Fruit fly (Drosophila melanogaster) whole organism, embryonic: ENCODE results near the gene CG8281.

Experiments
- Adf1 ChIP-seq: fragments of 200-800 bp; sonication (Bioruptor generic); IDR thresholded peaks from 2 replicates; pipeline ENCODE4 v1.3.6; 2022; ENCODE audit warnings: missing biosample characterization, missing genetic modification characterization
- CG10267 ChIP-seq: fragments of 200-800 bp; sonication (Bioruptor generic); optimal IDR thresholded peaks from 2 replicates; lab custom pipeline; 2018; ENCODE audit warnings: missing biosample characterization, mild to moderate bottlenecking, missing genetic modification characterization, moderate library complexity
- CG10321 ChIP-seq: fragments of 200-800 bp; sonication (Bioruptor generic); IDR thresholded peaks from 2 replicates; pipeline ENCODE4 v1.3.6; 2022; ENCODE audit warnings: missing biosample characterization, missing genetic modification characterization
- CG11247 ChIP-seq: fragments of 200-800 bp; sonication (Bioruptor generic); IDR thresholded peaks from 2 replicates; pipeline ENCODE4 v1.3.6; 2022; ENCODE audit warnings: missing biosample characterization, missing genetic modification characterization
- CG11504 ChIP-seq: fragments of 200-800 bp; sonication (Bioruptor generic); optimal IDR thresholded peaks from 3 replicates; lab custom pipeline; 2019; ENCODE audit warnings: missing biosample characterization, mild to moderate bottlenecking, missing genetic modification characterization, moderate library complexity
- CG12391 ChIP-seq: fragments of 200-800 bp; sonication (Bioruptor generic); optimal IDR thresholded peaks from 3 replicates; lab custom pipeline; 2018; ENCODE audit warnings: missing biosample characterization, mild to moderate bottlenecking, missing genetic modification characterization, moderate library complexity
- CG15696 ChIP-seq: fragments of 200-800 bp; sonication (Bioruptor generic); optimal IDR thresholded peaks from 2 replicates; lab custom pipeline; 2019; ENCODE audit warnings: missing biosample characterization, mild to moderate bottlenecking, missing genetic modification characterization, moderate library complexity
- CG16779 ChIP-seq: fragments of 200-800 bp; sonication (Bioruptor generic); IDR thresholded peaks from 2 replicates; pipeline ENCODE4 v1.3.6; 2022; ENCODE audit warnings: missing biosample characterization, missing genetic modification characterization
- CG17361 ChIP-seq: fragments of 200-800 bp; sonication (Bioruptor generic); IDR thresholded peaks from 3 replicates; pipeline ENCODE4 v1.3.6; 2022; ENCODE audit warnings: missing biosample characterization, missing genetic modification characterization
- CG18599 ChIP-seq: fragments of 200-800 bp; sonication (Bioruptor generic); optimal IDR thresholded peaks from 3 replicates; lab custom pipeline; 2017; ENCODE audit warnings: missing biosample characterization, missing genetic modification characterization, mild to moderate bottlenecking, moderate library complexity, missing genetic modification reagents
- CG2116 ChIP-seq: fragments of 200-800 bp; sonication (Bioruptor generic); optimal IDR thresholded peaks from 3 replicates; lab custom pipeline; 2018; ENCODE audit warnings: missing biosample characterization, mild to moderate bottlenecking, missing genetic modification characterization
- CG2120 ChIP-seq: fragments of 200-800 bp; sonication (Bioruptor generic); optimal IDR thresholded peaks from 3 replicates; lab custom pipeline; 2016; ENCODE audit warnings: missing biosample characterization, missing genetic modification characterization
- CG2678 ChIP-seq: fragments of 200-800 bp; sonication (Bioruptor generic); optimal IDR thresholded peaks from 3 replicates; lab custom pipeline; 2019; ENCODE audit warnings: missing biosample characterization, mild to moderate bottlenecking, missing genetic modification characterization, moderate library complexity
- CG2712 ChIP-seq: fragments of 200-800 bp; optimal IDR thresholded peaks from 3 replicates; lab custom pipeline; 2019; ENCODE audit warnings: missing biosample characterization, mild to moderate bottlenecking, missing genetic modification characterization, moderate library complexity
- CG30403 ChIP-seq: fragments of 200-800 bp; sonication (Bioruptor generic); optimal IDR thresholded peaks from 3 replicates; lab custom pipeline; 2016; ENCODE audit warnings: missing biosample characterization, missing genetic modification characterization
- CG4360 ChIP-seq: fragments of 200-800 bp; sonication (Bioruptor generic); IDR thresholded peaks from 2 replicates; pipeline ENCODE4 v1.3.6; 2022; ENCODE audit warnings: missing biosample characterization, missing genetic modification characterization
- CG4707 ChIP-seq: fragments of 200-800 bp; sonication (Bioruptor generic); optimal IDR thresholded peaks from 2 replicates; lab custom pipeline; 2018; ENCODE audit warnings: missing biosample characterization, mild to moderate bottlenecking, missing genetic modification characterization, moderate library complexity
- CG6813 ChIP-seq: fragments of 200-800 bp; sonication (Bioruptor generic); optimal IDR thresholded peaks from 2 replicates; lab custom pipeline; 2017; ENCODE audit warnings: missing biosample characterization, missing genetic modification characterization, mild to moderate bottlenecking, moderate library complexity, missing genetic modification reagents
- CG7556 ChIP-seq: fragments of 200-800 bp; sonication (Bioruptor generic); optimal IDR thresholded peaks from 2 replicates; lab custom pipeline; 2017; ENCODE audit warnings: missing biosample characterization, mild to moderate bottlenecking, missing genetic modification characterization
- CG8089 ChIP-seq: fragments of 200-800 bp; sonication (Bioruptor generic); optimal IDR thresholded peaks from 3 replicates; lab custom pipeline; 2016; ENCODE audit warnings: missing biosample characterization, missing genetic modification characterization
- CG8924 ChIP-seq: fragments of 200-800 bp; optimal IDR thresholded peaks from 3 replicates; lab custom pipeline; 2019; ENCODE audit warnings: missing biosample characterization, mild to moderate bottlenecking, missing genetic modification characterization, moderate library complexity
- CG9727 ChIP-seq: fragments of 200-800 bp; sonication (Bioruptor generic); optimal IDR thresholded peaks from 3 replicates; lab custom pipeline; 2017; ENCODE audit warnings: missing biosample characterization, mild to moderate bottlenecking, missing genetic modification characterization
- CG9797 ChIP-seq: fragments of 200-800 bp; sonication (Bioruptor generic); optimal IDR thresholded peaks from 3 replicates; lab custom pipeline; 2018; ENCODE audit warnings: missing biosample characterization, mild to moderate bottlenecking, missing genetic modification characterization
- Dll ChIP-seq: fragments of 200-800 bp; sonication (Bioruptor generic); IDR thresholded peaks from 4 replicates; pipeline ENCODE4 v1.3.6; 2022; ENCODE audit warnings: missing biosample characterization, missing genetic modification characterization; ENCODE audit not compliant: partially characterized antibody
- HmgD ChIP-seq: fragments of 200-800 bp; sonication (Bioruptor generic); optimal IDR thresholded peaks from 3 replicates; lab custom pipeline; 2016; ENCODE audit warnings: missing biosample characterization, missing genetic modification characterization
- Lim3 ChIP-seq: fragments of 200-800 bp; sonication (Bioruptor generic); IDR thresholded peaks from 2 replicates; pipeline ENCODE4 v1.3.6; 2022; ENCODE audit warnings: missing biosample characterization, missing genetic modification characterization
- MBD-R2 ChIP-seq: fragments of 200-800 bp; sonication (Bioruptor generic); IDR thresholded peaks from 2 replicates; pipeline ENCODE4 v1.3.6; 2022; ENCODE audit warnings: missing biosample characterization, missing genetic modification characterization
- Nf-YC ChIP-seq: fragments of 200-800 bp; optimal IDR thresholded peaks from 3 replicates; lab custom pipeline; 2019; ENCODE audit warnings: missing biosample characterization, mild to moderate bottlenecking, missing genetic modification characterization, moderate library complexity
- Sin3A ChIP-seq: fragments of >200 bp; optimal IDR thresholded peaks from 2 replicates; lab custom pipeline; 2018
- Spps ChIP-seq: fragments of 200-800 bp; sonication (Bioruptor generic); optimal IDR thresholded peaks from 2 replicates; lab custom pipeline; 2018; ENCODE audit warnings: missing biosample characterization, mild to moderate bottlenecking, missing genetic modification characterization
- Stat92E ChIP-seq, 3 experiments: fragments of >200 bp in 2 of 3; fragments of 200-800 bp in 1 of 3; sonication (Bioruptor generic) in 1 of 3; optimal IDR thresholded peaks; 2 replicates each; lab custom pipeline; 2017 to 2019; ENCODE audit warnings: missing biosample characterization in 3 of 3, missing genetic modification characterization in 3 of 3, mild to moderate bottlenecking in 1 of 3, moderate library complexity in 1 of 3
- Taf1 ChIP-seq: fragments of 200-800 bp; sonication (Bioruptor generic); IDR thresholded peaks from 2 replicates; pipeline ENCODE4 v1.3.6; 2022; ENCODE audit warnings: missing biosample characterization, missing genetic modification characterization
- YL-1 ChIP-seq: fragments of 200-800 bp; sonication (Bioruptor generic); optimal IDR thresholded peaks from 3 replicates; lab custom pipeline; 2017; ENCODE audit warnings: missing biosample characterization, mild to moderate bottlenecking, missing genetic modification characterization
- al ChIP-seq: fragments of 200-800 bp; sonication (Bioruptor generic); IDR thresholded peaks from 2 replicates; pipeline ENCODE4 v1.3.6; 2022; ENCODE audit warnings: missing biosample characterization, missing genetic modification characterization
- emc ChIP-seq: fragments of 200-800 bp; sonication (Bioruptor generic); optimal IDR thresholded peaks from 2 replicates; lab custom pipeline; 2016; ENCODE audit warnings: missing biosample characterization, missing genetic modification characterization
- esg ChIP-seq: fragments of 200-800 bp; sonication (Bioruptor generic); conservative IDR thresholded peaks from 2 replicates; pipeline ENCODE4 v1.3.6; 2022; ENCODE audit warnings: missing biosample characterization, missing genetic modification characterization
- fd102C ChIP-seq: fragments of 200-800 bp; sonication (Bioruptor generic); optimal IDR thresholded peaks from 2 replicates; lab custom pipeline; 2018; ENCODE audit warnings: missing biosample characterization, mild to moderate bottlenecking, missing genetic modification characterization, moderate library complexity
- fu2 ChIP-seq: fragments of 200-800 bp; sonication (Bioruptor generic); optimal IDR thresholded peaks from 2 replicates; lab custom pipeline; 2016; ENCODE audit warnings: missing biosample characterization, missing genetic modification characterization
- gfzf ChIP-seq: fragments of 200-800 bp; sonication (Bioruptor generic); optimal IDR thresholded peaks from 2 replicates; lab custom pipeline; 2016; ENCODE audit warnings: missing biosample characterization, mild to moderate bottlenecking, missing genetic modification characterization, moderate library complexity
- ken ChIP-seq: fragments of 200-800 bp; sonication (Bioruptor generic); IDR thresholded peaks from 3 replicates; pipeline ENCODE4 v1.3.6; 2022; ENCODE audit warnings: missing biosample characterization, missing genetic modification characterization
- maf-S ChIP-seq: fragments of 200-800 bp; sonication (Bioruptor generic); optimal IDR thresholded peaks from 2 replicates; lab custom pipeline; 2016; ENCODE audit warnings: missing biosample characterization, missing genetic modification characterization
- nmo ChIP-seq: fragments of 200-800 bp; sonication (Bioruptor generic); optimal IDR thresholded peaks from 2 replicates; lab custom pipeline; 2018; ENCODE audit warnings: missing biosample characterization, mild to moderate bottlenecking, missing genetic modification characterization, moderate library complexity
- phol ChIP-seq: fragments of 200-800 bp; sonication (Bioruptor generic); optimal IDR thresholded peaks from 3 replicates; lab custom pipeline; 2018; ENCODE audit warnings: missing biosample characterization, mild to moderate bottlenecking, missing genetic modification characterization, moderate library complexity
- sens-2 ChIP-seq: fragments of 200-800 bp; sonication (Bioruptor generic); IDR thresholded peaks from 2 replicates; pipeline ENCODE4 v1.3.6; 2022; ENCODE audit warnings: missing biosample characterization, missing genetic modification characterization
- slp2 ChIP-seq: fragments of 200-800 bp; sonication (Bioruptor generic); optimal IDR thresholded peaks from 2 replicates; lab custom pipeline; 2016; ENCODE audit warnings: missing biosample characterization, missing genetic modification characterization
- sr ChIP-seq: fragments of 200-800 bp; sonication (Bioruptor generic); IDR thresholded peaks from 3 replicates; pipeline ENCODE4 v1.3.6; 2022; ENCODE audit warnings: missing biosample characterization, missing genetic modification characterization
- ssp ChIP-seq: fragments of 200-800 bp; sonication (Bioruptor generic); IDR thresholded peaks from 2 replicates; pipeline ENCODE4 v1.3.6; 2022; ENCODE audit warnings: missing biosample characterization, missing genetic modification characterization
- sug ChIP-seq: fragments of 200-800 bp; optimal IDR thresholded peaks from 2 replicates; lab custom pipeline; 2019; ENCODE audit warnings: missing biosample characterization, mild to moderate bottlenecking, missing genetic modification characterization, moderate library complexity
- tgo ChIP-seq: fragments of 200-800 bp; sonication (Bioruptor generic); IDR thresholded peaks from 3 replicates; pipeline ENCODE4 v1.3.6; 2022; ENCODE audit warnings: missing biosample characterization, missing genetic modification characterization
- trem ChIP-seq: fragments of 200-800 bp; optimal IDR thresholded peaks from 3 replicates; lab custom pipeline; 2019; ENCODE audit warnings: missing biosample characterization, mild to moderate bottlenecking, missing genetic modification characterization, moderate library complexity
- zen ChIP-seq: fragments of 200-800 bp; sonication (Bioruptor generic); optimal IDR thresholded peaks from 3 replicates; lab custom pipeline; 2018; ENCODE audit warnings: missing biosample characterization, mild to moderate bottlenecking, missing genetic modification characterization, moderate library complexity

Gene CG8281

DNA sequence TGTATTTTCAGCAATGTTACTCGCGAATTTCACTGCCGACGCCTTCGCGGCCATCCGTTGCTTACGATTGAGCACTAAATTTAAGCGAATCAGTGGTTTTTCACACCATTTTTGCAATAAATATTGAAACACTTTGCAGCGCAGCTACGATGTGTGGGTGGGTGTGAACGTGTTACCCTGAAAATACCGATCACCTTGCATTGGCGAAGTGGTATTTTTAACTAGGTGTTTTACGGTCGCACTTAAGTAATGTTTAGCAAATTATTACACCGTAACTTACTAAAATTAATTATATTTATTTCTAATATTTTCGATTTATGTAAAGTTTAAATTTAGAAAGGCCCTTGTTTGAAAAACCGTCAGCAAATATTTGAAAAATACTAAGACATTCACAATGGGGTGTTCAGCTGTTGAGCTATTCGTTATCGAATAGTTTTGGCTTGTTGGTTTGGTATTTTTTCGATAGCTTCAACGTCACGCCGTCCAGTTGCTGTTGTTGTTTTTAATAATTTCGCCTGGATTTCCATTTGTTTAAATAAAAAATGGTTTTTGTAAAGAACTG is 23.8 kb downstream of the CG8281 start, which contains the start of the genes syd and Srp9 (continued):
- TF ChIP-seq CG2116 (GFP tag; lab: Kevin White, UChicago) (peak; percentile 57), CG7556 (GFP tag; lab: Kevin White, UChicago) (no peak), Stat92E (GFP tag; optimal IDR thresholded peaks at IDR 0.05; lab: Kevin White, UChicago) (peak in 1 of 3 experiments; percentile 48), zen (no peak), ken (GFP tag; lab: Robert Waterston, UW) (no peak), CG9727 (GFP tag; lab: Kevin White, UChicago) (no peak), YL-1 (GFP tag; lab: Kevin White, UChicago) (peak; percentile 69), CG18599 (GFP tag; lab: Kevin White, UChicago) (no peak), gfzf (peak; percentile 75), sr (peak; percentile 38; the same call in 1 of the 3 replicates), CG2678 (tag; lab: Kevin White, UChicago) (no peak), HmgD (no peak), al (GFP tag; lab: Robert Waterston, UW) (no peak), CG8924 (tag; lab: Kevin White, UChicago) (peak; percentile 65), Spps (tag; lab: Kevin White, UChicago) (no peak), CG8089 (GFP tag; lab: Kevin White, UChicago) (no peak), CG15696 (tag; lab: Kevin White, UChicago) (no peak), nmo (peak; percentile 55), CG11247 (no peak), emc (GFP tag; lab: Kevin White, UChicago) (no peak), sug (tag; lab: Kevin White, UChicago) (peak; percentile 20), ssp (GFP tag; lab: Robert Waterston, UW) (peak; percentile 49), slp2 (GFP tag; lab: Kevin White, UChicago) (no peak), CG11504 (tag; lab: Kevin White, UChicago) (no peak), Adf1 (GFP tag; lab: Robert Waterston, UW) (0 out of 2 replicates have a peak, but pooled peaks have one; percentile 13), CG9797 (GFP tag; lab: Kevin White, UChicago) (peak; percentile 81), tgo (GFP tag; lab: Robert Waterston, UW) (no peak), Sin3A (lab: Kevin White, UChicago) (peak; percentile 53), sens-2 (GFP tag; lab: Robert Waterston, UW) (no peak), CG10267 (peak; percentile 59), CG17361 (GFP tag; lab: Robert Waterston, UW) (0 out of 3 replicates have a peak, but pooled peaks have one; percentile 25), CG2712 (tag; lab: Kevin White, UChicago) (peak; percentile 99), phol (tag; lab: Kevin White, UChicago) (peak; percentile 17), CG16779 (GFP tag; lab: Robert Waterston, UW) (no peak), Lim3 (GFP tag; lab: Robert Waterston, UW) (no peak), CG10321 (no peak), CG2120 (GFP tag; lab: Kevin White, UChicago) (no peak), CG4360 (GFP tag; lab: Robert Waterston, UW) (peak; percentile 59), fd102C (GFP tag; lab: Kevin White, UChicago) (no peak), Nf-YC (tag; lab: Kevin White, UChicago) (peak; percentile 38), maf-S (GFP tag; lab: Kevin White, UChicago) (no peak), MBD-R2 (GFP tag; lab: Robert Waterston, UW) (no peak; the same call in 1 of the 2 replicates), Dll (peak; percentile 56; the same call in 1 of the 4 replicates), CG6813 (no peak), trem (peak; percentile 74), CG12391 (tag; lab: Kevin White, UChicago) (peak; percentile 36), fu2 (GFP tag; lab: Kevin White, UChicago) (no peak), Taf1 (no peak), CG30403 (GFP tag; lab: Kevin White, UChicago) (peak; percentile 5), CG4707 (GFP tag; lab: Kevin White, UChicago) (no peak), esg (GFP tag; lab: Robert Waterston, UW) (no peak)
